Worm (Caenorhabditis elegans) whole organism, L3 larva: ENCODE data around the gene cest-2.1.

Experiments used
- ZK546.5 ChIP-seq: sonication (generic microtip); optimal IDR thresholded peaks from 2 replicates; lab custom pipeline; 2017; ENCODE audit warnings: missing biosample characterization, missing genetic modification characterization
- aly-2 ChIP-seq: fragments of 150-350 bp; optimal IDR thresholded peaks from 2 replicates; lab custom pipeline; 2014; ENCODE audit warnings: missing biosample characterization, missing genetic modification characterization
- ama-1 ChIP-seq: fragments of 150-350 bp; optimal IDR thresholded peaks from 2 replicates; lab custom pipeline; 2018
- ceh-16 ChIP-seq: sonication (generic microtip); optimal IDR thresholded peaks from 2 replicates; lab custom pipeline; 2017; ENCODE audit warnings: missing biosample characterization, missing genetic modification characterization
- ceh-28 ChIP-seq: fragments of 150-350 bp; optimal IDR thresholded peaks from 2 replicates; lab custom pipeline; 2014; ENCODE audit warnings: missing biosample characterization, missing genetic modification reagents, missing genetic modification characterization
- ceh-82 ChIP-seq: fragments of 150-350 bp; optimal IDR thresholded peaks from 2 replicates; lab custom pipeline; 2014; ENCODE audit warnings: missing biosample characterization, missing genetic modification characterization
- daf-12 ChIP-seq: fragments of 150-350 bp; optimal IDR thresholded peaks from 2 replicates; lab custom pipeline; 2014; ENCODE audit warnings: missing biosample characterization, missing genetic modification reagents, missing genetic modification characterization
- egl-27 ChIP-seq: sonication (generic microtip); optimal IDR thresholded peaks from 4 replicates; lab custom pipeline; 2017; ENCODE audit warnings: missing biosample characterization, missing genetic modification reagents, missing genetic modification characterization
- egl-5 ChIP-seq: fragments of 150-350 bp; optimal IDR thresholded peaks from 2 replicates; lab custom pipeline; 2017; ENCODE audit warnings: missing biosample characterization, missing genetic modification reagents, missing genetic modification characterization, inconsistent platforms
- elt-1 ChIP-seq: fragments of 150-350 bp; optimal IDR thresholded peaks from 2 replicates; lab custom pipeline; 2014; ENCODE audit warnings: missing biosample characterization, missing genetic modification characterization
- elt-2 ChIP-seq: sonication (generic microtip); optimal IDR thresholded peaks from 2 replicates; lab custom pipeline; 2016; ENCODE audit warnings: missing genetic modification reagents, mild to moderate bottlenecking, missing genetic modification characterization, missing compliant biosample characterization
- elt-3 ChIP-seq, 3 experiments: fragments of 150-350 bp in 1 of 3; sonication (generic microtip) in 2 of 3; optimal IDR thresholded peaks; 2 replicates in 2 of 3; 4 replicates in 1 of 3; lab custom pipeline; 2014 to 2017; ENCODE audit warnings: missing biosample characterization in 3 of 3, missing genetic modification characterization in 3 of 3
- eor-1 ChIP-seq, 2 experiments: fragments of 150-350 bp; optimal IDR thresholded peaks; 2 replicates each; lab custom pipeline; 2014 to 2018; ENCODE audit warnings: missing biosample characterization in 2 of 2, missing genetic modification characterization in 2 of 2
- fkh-10 ChIP-seq: sonication (generic microtip); optimal IDR thresholded peaks from 2 replicates; lab custom pipeline; 2017; ENCODE audit warnings: missing biosample characterization, missing genetic modification reagents, missing genetic modification characterization
- fkh-2 ChIP-seq: fragments of 150-350 bp; optimal IDR thresholded peaks from 2 replicates; lab custom pipeline; 2014; ENCODE audit warnings: missing biosample characterization, missing genetic modification reagents, missing genetic modification characterization
- fos-1 ChIP-seq: fragments of 150-350 bp; optimal IDR thresholded peaks from 2 replicates; lab custom pipeline; 2014; ENCODE audit warnings: missing biosample characterization, missing genetic modification characterization
- hmg-11 ChIP-seq: sonication (generic microtip); optimal IDR thresholded peaks from 2 replicates; lab custom pipeline; 2016; ENCODE audit warnings: missing genetic modification characterization, missing compliant biosample characterization
- lin-15B ChIP-seq: fragments of 150-350 bp; optimal IDR thresholded peaks from 2 replicates; lab custom pipeline; 2014; ENCODE audit warnings: missing biosample characterization, missing genetic modification characterization
- lin-39 ChIP-seq: fragments of 150-350 bp; optimal IDR thresholded peaks from 2 replicates; lab custom pipeline; 2018; ENCODE audit warnings: missing biosample characterization, missing genetic modification reagents, missing genetic modification characterization
- lsy-12 ChIP-seq: sonication (generic microtip); optimal IDR thresholded peaks from 2 replicates; lab custom pipeline; 2016; ENCODE audit warnings: mild to moderate bottlenecking, missing genetic modification characterization, missing compliant biosample characterization
- mml-1 ChIP-seq: fragments of 150-350 bp; sonication (generic microtip); optimal IDR thresholded peaks from 3 replicates; lab custom pipeline; 2014; ENCODE audit warnings: missing biosample characterization, missing genetic modification characterization
- nfya-1 ChIP-seq: sonication (generic microtip); optimal IDR thresholded peaks from 2 replicates; lab custom pipeline; 2017; ENCODE audit warnings: missing genetic modification characterization, mild to moderate bottlenecking, missing compliant biosample characterization, antibody characterized with exemption, moderate library complexity; ENCODE audit not compliant: insufficient read depth
- nhr-11 ChIP-seq: fragments of 150-350 bp; optimal IDR thresholded peaks from 2 replicates; lab custom pipeline; 2014; ENCODE audit warnings: missing biosample characterization, missing genetic modification characterization
- nhr-12 ChIP-seq: fragments of 150-350 bp; optimal IDR thresholded peaks from 2 replicates; lab custom pipeline; 2014; ENCODE audit warnings: missing biosample characterization, missing genetic modification characterization
- nhr-237 ChIP-seq: fragments of 150-350 bp; optimal IDR thresholded peaks from 2 replicates; lab custom pipeline; 2014; ENCODE audit warnings: missing biosample characterization, missing genetic modification characterization
- nhr-43 ChIP-seq: sonication (generic microtip); optimal IDR thresholded peaks from 2 replicates; lab custom pipeline; 2016; ENCODE audit warnings: mild to moderate bottlenecking, missing genetic modification characterization, missing compliant biosample characterization; ENCODE audit not compliant: poor library complexity, severe bottlenecking
- nhr-76 ChIP-seq: fragments of 150-350 bp; sonication (generic microtip); optimal IDR thresholded peaks from 5 replicates; lab custom pipeline; 2014; ENCODE audit warnings: missing biosample characterization, missing genetic modification characterization
- nhr-77 ChIP-seq: fragments of 150-350 bp; optimal IDR thresholded peaks from 2 replicates; lab custom pipeline; 2014; ENCODE audit warnings: missing biosample characterization, missing genetic modification characterization
- pha-4 ChIP-seq: fragments of 150-350 bp; optimal IDR thresholded peaks from 2 replicates; lab custom pipeline; 2014; ENCODE audit warnings: missing biosample characterization, missing genetic modification reagents, missing genetic modification characterization
- pqm-1 ChIP-seq: fragments of 150-350 bp; optimal IDR thresholded peaks from 2 replicates; lab custom pipeline; 2017; ENCODE audit warnings: missing biosample characterization, missing genetic modification characterization, inconsistent platforms
- skn-1 ChIP-seq: fragments of 150-350 bp; optimal IDR thresholded peaks from 2 replicates; lab custom pipeline; 2014; ENCODE audit warnings: missing biosample characterization, missing genetic modification characterization
- tbx-2 ChIP-seq: sonication (generic microtip); optimal IDR thresholded peaks from 2 replicates; lab custom pipeline; 2016; ENCODE audit warnings: mild to moderate bottlenecking, missing genetic modification characterization, missing compliant biosample characterization
- unc-62 ChIP-seq: fragments of 150-350 bp; sonication (generic microtip); optimal IDR thresholded peaks from 4 replicates; lab custom pipeline; 2014; ENCODE audit warnings: missing biosample characterization, missing genetic modification reagents, missing genetic modification characterization
- zag-1 ChIP-seq: fragments of 150-350 bp; optimal IDR thresholded peaks from 2 replicates; lab custom pipeline; 2014; ENCODE audit warnings: missing biosample characterization, missing genetic modification characterization
- ztf-11 ChIP-seq: fragments of 150-350 bp; optimal IDR thresholded peaks from 2 replicates; lab custom pipeline; 2014; ENCODE audit warnings: missing biosample characterization, missing genetic modification characterization
- ztf-4 ChIP-seq: fragments of 150-350 bp; optimal IDR thresholded peaks from 2 replicates; lab custom pipeline; 2014; ENCODE audit warnings: missing biosample characterization, missing genetic modification characterization

The cest-2.1 gene

DNA sequence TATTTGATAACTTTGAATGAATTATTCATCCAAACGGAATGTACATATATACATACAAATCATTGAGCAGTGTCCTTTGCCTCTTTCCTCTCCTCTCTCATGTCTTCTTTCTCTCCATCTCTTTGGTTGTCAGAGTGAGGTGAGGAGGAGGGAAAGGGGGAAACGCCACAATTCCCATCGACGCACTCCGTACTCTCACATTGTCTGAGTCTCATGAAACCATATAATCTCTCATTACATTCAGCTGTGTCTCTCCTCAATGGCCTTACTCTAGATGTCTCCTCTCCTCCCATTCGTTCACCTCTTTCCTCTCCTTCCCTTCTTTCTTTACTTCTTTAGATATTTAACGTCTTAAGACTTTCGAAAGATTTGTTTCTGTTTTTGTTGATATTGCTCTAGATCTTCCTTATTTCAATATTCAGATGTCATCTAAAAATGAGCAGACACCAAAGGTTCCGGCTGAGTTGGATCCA lies 6.4 kb upstream of the cest-2.1 start, which contains the start of gene ceh-74:
Gene ceh-74 (plus strand): TSS at position 423 of the 473 bp plus-strand sequence.
- TF ChIP-seq nhr-237 (tag; lab: Kevin White, UChicago) (no peak), lin-15B (tag; lab: Kevin White, UChicago) (peak; percentile 4), pha-4 (tag; lab: Kevin White, UChicago) (peak; percentile 26), nfya-1 (tag; lab: Kevin White, UChicago) (peak; percentile 21), nhr-43 (tag; lab: Kevin White, UChicago) (peak; percentile 8), ceh-16 (no peak)

DNA sequence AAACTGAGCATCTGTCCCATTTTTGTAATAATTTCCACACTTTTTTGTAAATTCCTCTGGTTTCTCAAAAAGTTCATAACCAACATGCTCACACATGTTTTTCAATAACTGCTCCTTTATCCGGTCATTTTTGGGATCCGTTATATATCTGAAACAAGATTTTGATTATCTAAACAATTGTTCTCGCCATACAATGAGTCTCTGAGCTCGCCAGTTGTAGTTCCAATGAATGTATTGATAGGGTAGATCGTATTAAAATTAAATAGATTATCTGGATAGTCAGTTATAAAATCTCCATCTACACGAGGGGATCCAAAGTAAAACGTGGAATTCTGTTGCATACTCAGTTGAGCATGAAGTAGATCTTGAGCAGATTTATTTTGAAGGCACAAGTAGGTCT lies 5.3 kb upstream of the cest-2.1 start:
- TF ChIP-seq fos-1 (tag; lab: Kevin White, UChicago) (no peak), ceh-28 (tag; lab: Kevin White, UChicago) (no peak), fkh-2 (no peak), ama-1 (no peak), elt-3 (tag; optimal IDR thresholded peaks at IDR 0.05; lab: Kevin White, UChicago) (no peak), unc-62 (GFP tag; lab: Kevin White, UChicago) (no peak), nhr-11 (tag; lab: Kevin White, UChicago) (no peak), elt-1 (tag; lab: Kevin White, UChicago) (no peak), nhr-12 (no peak), tbx-2 (no peak), skn-1 (no peak), aly-2 (no peak), nfya-1 (tag; lab: Kevin White, UChicago) (no peak), ztf-4 (no peak), nhr-237 (tag; lab: Kevin White, UChicago) (no peak), nhr-76 (tag; lab: Kevin White, UChicago) (no peak), pqm-1 (tag; lab: Kevin White, UChicago) (no peak), pha-4 (tag; lab: Kevin White, UChicago) (no peak), ceh-82 (tag; lab: Kevin White, UChicago) (no peak)

DNA sequence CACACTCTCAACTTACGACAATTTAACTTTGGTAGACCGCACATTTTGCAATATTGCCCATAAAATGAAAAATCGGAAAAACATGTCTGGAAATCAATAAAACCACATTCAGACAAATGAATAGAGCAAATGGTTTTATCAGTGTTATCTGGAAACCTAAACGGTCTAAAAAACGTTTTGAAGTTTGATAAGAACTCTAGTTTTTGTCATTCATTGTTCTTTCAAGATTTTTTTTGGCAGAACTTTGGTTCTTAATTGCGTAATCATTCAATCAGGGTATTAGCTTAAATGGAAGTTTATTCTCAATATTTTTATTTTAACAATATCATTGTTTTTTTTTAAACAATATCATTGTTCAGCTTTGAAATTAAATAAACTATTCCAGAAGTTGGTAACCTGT lies 3.9 kb upstream of the cest-2.1 start, which contains the start of gene cest-2.2:
Gene cest-2.2 (minus strand): TSS at position 140 of the 400 bp plus-strand sequence.
- TF ChIP-seq elt-2 (tag; lab: Kevin White, UChicago) (peak; percentile 77), nhr-237 (tag; lab: Kevin White, UChicago) (no peak), egl-5 (tag; lab: Kevin White, UChicago) (no peak), nhr-76 (tag; lab: Kevin White, UChicago) (peak; percentile 10), ztf-11 (no peak)

DNA sequence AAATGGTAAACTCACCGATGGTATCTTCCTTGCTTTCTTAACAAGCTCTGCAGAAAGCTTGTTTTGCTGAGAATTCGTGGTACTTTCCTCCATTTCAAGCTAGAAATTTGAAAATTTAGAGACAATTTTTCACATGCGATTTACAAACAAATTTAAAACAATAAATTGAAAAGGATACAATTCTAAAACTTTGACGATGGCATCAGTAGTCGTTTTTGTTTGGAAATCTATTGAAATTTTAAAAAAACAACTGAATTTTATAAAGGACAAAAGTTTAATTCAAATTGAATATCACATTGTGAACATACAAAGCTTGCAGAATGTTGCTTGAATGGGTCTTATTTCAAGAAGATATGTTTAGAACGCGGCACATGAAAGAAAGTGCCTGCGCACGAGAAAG lies 3.7 kb downstream of the cest-2.1 start, which contains the start of gene ocam-1:
Gene ocam-1 (minus strand): TSS at position 101 of the 400 bp plus-strand sequence.
- TF ChIP-seq elt-1 (tag; lab: Kevin White, UChicago) (no peak), egl-27 (tag; lab: Kevin White, UChicago) (no peak), nhr-77 (no peak)

DNA sequence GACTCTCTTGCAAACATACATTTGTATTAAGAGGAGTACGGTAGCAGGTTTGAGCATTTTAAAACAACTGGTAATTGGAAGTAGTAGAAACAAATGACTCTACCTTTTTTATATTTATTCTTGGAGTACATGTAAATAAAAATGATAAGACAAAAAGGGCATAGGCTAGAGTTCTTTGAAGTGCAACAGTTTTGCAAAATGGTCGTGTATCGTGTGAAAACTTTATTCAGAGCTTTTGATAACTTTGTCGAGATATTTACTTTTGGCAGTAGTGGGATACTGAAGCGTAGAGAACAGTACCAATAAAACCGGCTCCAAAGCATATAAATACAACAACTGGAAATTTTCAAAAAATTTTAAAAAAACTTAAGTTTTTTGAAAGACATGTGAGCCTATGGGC lies 4.7 kb downstream of the cest-2.1 start, which contains the start of gene cest-1.1:
Gene cest-1.1 (minus strand): TSS at position 101 of the 400 bp plus-strand sequence.
- TF ChIP-seq pqm-1 (tag; lab: Kevin White, UChicago), result no peak
- TF ChIP-seq nhr-11 (tag; lab: Kevin White, UChicago), result no peak
- TF ChIP-seq skn-1, result no peak
- TF ChIP-seq fkh-2, result no peak
- TF ChIP-seq daf-12 (tag; lab: Kevin White, UChicago), result no peak
- no peak for TF ChIP-seq eor-1 (tag; optimal IDR thresholded peaks at IDR 0.05; lab: Kevin White, UChicago)
- no peak for TF ChIP-seq nhr-77
- TF ChIP-seq fkh-10 (GFP tag; lab: Kevin White, UChicago), result no peak
- no peak for TF ChIP-seq hmg-11 (tag; lab: Kevin White, UChicago)
- TF ChIP-seq elt-2 (tag; lab: Kevin White, UChicago), result no peak
- TF ChIP-seq zag-1 (tag; lab: Kevin White, UChicago), result no peak
- TF ChIP-seq ZK546.5 (tag; lab: Kevin White, UChicago), result no peak
- TF ChIP-seq elt-1 (tag; lab: Kevin White, UChicago), result no peak
- TF ChIP-seq mml-1 (tag; lab: Kevin White, UChicago), result no peak
- TF ChIP-seq lsy-12, result no peak
- TF ChIP-seq lin-39 (tag; lab: Kevin White, UChicago), result no peak
- TF ChIP-seq aly-2, result no peak
- no peak for TF ChIP-seq nhr-76 (tag; lab: Kevin White, UChicago)
